Worm (Caenorhabditis elegans): ENCODE measurements around the gene dld-1.

DNA sequence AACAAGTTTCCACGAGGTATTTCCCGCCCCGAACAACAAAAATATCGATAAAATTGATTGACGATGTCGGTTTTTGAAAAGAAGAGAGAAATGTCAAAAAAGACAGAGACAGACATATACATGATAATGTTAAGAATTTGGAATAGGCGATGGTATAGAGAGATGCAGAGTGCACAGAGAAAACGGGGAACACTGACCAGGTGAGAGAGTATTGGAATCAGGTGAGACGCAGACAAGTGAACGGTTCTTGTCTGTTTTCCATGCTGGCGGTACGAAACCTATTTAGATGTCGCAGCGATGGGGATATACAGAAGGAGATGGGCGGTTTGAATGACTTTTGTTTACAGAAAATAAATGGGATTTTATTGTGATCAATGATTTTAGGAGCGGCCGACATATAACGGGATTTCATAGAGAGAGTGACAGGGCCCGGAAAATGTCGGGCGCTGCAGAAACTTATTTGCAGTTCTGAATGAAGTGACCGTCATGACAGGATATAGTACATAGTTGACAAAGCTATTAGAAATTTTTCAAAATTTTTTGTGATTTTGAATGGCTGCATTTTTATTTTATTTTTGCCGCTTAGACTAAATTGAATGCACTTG is 19.0 kb upstream of the dld-1 start:
- TF ChIP-seq cog-1 (tag; optimal IDR thresholded peaks at IDR 0.05) (no peak), klf-2 (GFP tag; conservative IDR thresholded peaks at IDR 0.05) (no peak), ztf-23 (GFP tag; IDR thresholded peaks at IDR 0.05) (no peak), ref-1 (GFP tag; conservative IDR thresholded peaks at IDR 0.05) (no peak), tab-1 (GFP tag; IDR thresholded peaks at IDR 0.05) (no peak), flt-1 (GFP tag; IDR thresholded peaks at IDR 0.05) (no peak), ztf-29 (GFP tag; IDR thresholded peaks at IDR 0.05) (no peak), med-1 (GFP tag; optimal IDR thresholded peaks at IDR 0.05; ENCODE audit: insufficient read depth) (no peak)
